Worm (Caenorhabditis elegans) whole organism, L3 larva: Measurements from ENCODE around the gene C06A1.3.

Source experiments
- ceh-28 ChIP-seq: fragments of 150-350 bp; optimal IDR thresholded peaks from 2 replicates; lab custom pipeline; 2014; ENCODE audit warnings: missing biosample characterization, missing genetic modification reagents, missing genetic modification characterization
- daf-12 ChIP-seq: fragments of 150-350 bp; optimal IDR thresholded peaks from 2 replicates; lab custom pipeline; 2014; ENCODE audit warnings: missing biosample characterization, missing genetic modification reagents, missing genetic modification characterization
- elt-1 ChIP-seq: fragments of 150-350 bp; optimal IDR thresholded peaks from 2 replicates; lab custom pipeline; 2014; ENCODE audit warnings: missing biosample characterization, missing genetic modification characterization
- nhr-237 ChIP-seq: fragments of 150-350 bp; optimal IDR thresholded peaks from 2 replicates; lab custom pipeline; 2014; ENCODE audit warnings: missing biosample characterization, missing genetic modification characterization
- nhr-77 ChIP-seq: fragments of 150-350 bp; optimal IDR thresholded peaks from 2 replicates; lab custom pipeline; 2014; ENCODE audit warnings: missing biosample characterization, missing genetic modification characterization

- no peak for TF ChIP-seq daf-12 (tag; lab: Kevin White, UChicago)
- no peak for TF ChIP-seq elt-1
- TF ChIP-seq ceh-28, result no peak
- TF ChIP-seq nhr-77 (tag; lab: Kevin White, UChicago), result no peak
- no peak for TF ChIP-seq nhr-237 (tag; lab: Kevin White, UChicago)
Measured at ce11 chrII:10529218-10529751, 42.8 kb upstream of the C06A1.3 start.
